Worm (Caenorhabditis elegans): ENCODE data around the gene clec-213.

The clec-213 gene

ce11 chrV:7629504-7629903, 24.5 kb downstream of the clec-213 start, which contains the start of gene srd-30:
Gene srd-30 (plus strand): TSS chrV:7629804.
- TF ChIP-seq ceh-13 (GFP tag; optimal IDR thresholded peaks at IDR 0.05) (no peak), sea-1 (GFP tag; conservative IDR thresholded peaks at IDR 0.05) (no peak), hmg-4 (GFP tag; optimal IDR thresholded peaks at IDR 0.05) (no peak), aly-1 (tag; optimal IDR thresholded peaks at IDR 0.05) (no peak)

- TF ChIP-seq sea-1 (GFP tag; conservative IDR thresholded peaks at IDR 0.05) = no peak
- no peak for TF ChIP-seq pes-1 (GFP tag; IDR thresholded peaks at IDR 0.05)
- no peak for TF ChIP-seq B0310.2 (tag; optimal IDR thresholded peaks at IDR 0.05)
- no peak for TF ChIP-seq tra-4 (tag; optimal IDR thresholded peaks at IDR 0.05)
- no peak for TF ChIP-seq aly-1 (tag; optimal IDR thresholded peaks at IDR 0.05)
- no peak for TF ChIP-seq tbx-37 (GFP tag; conservative IDR thresholded peaks at IDR 0.05)
- no peak for TF ChIP-seq ets-7 (tag; optimal IDR thresholded peaks at IDR 0.05)
- no peak for TF ChIP-seq F13C5.2 (tag; optimal IDR thresholded peaks at IDR 0.05)
- TF ChIP-seq hmbx-1 (tag; optimal IDR thresholded peaks at IDR 0.05) = no peak
- TF ChIP-seq hmg-4 (GFP tag; optimal IDR thresholded peaks at IDR 0.05) = no peak
- TF ChIP-seq ceh-36 (tag; optimal IDR thresholded peaks at IDR 0.05) = no peak
- TF ChIP-seq ceh-13 (GFP tag; optimal IDR thresholded peaks at IDR 0.05) = no peak
These were observed 26.8 kb downstream of the clec-213 start, which contains the start of gene srd-25 for ce11 chrV:7631732-7632131. Gene srd-25 (plus strand): TSS chrV:7632032.

ce11 chrV:7634657-7635056, 29.7 kb downstream of the clec-213 start, which contains the start of gene srd-31:
Gene srd-31 (minus strand): TSS chrV:7634757.
- no peak for TF ChIP-seq pes-1 (GFP tag; IDR thresholded peaks at IDR 0.05)
- TF ChIP-seq ceh-13 (GFP tag; optimal IDR thresholded peaks at IDR 0.05) = no peak
- no peak for TF ChIP-seq sea-1 (GFP tag; conservative IDR thresholded peaks at IDR 0.05)
- no peak for TF ChIP-seq ets-7 (tag; optimal IDR thresholded peaks at IDR 0.05)
- TF ChIP-seq flt-1 (GFP tag; IDR thresholded peaks at IDR 0.05) = no peak
- no peak for TF ChIP-seq hmg-4 (GFP tag; optimal IDR thresholded peaks at IDR 0.05)
- TF ChIP-seq F13C5.2 (tag; optimal IDR thresholded peaks at IDR 0.05) = no peak
- TF ChIP-seq hnd-1 (tag; optimal IDR thresholded peaks at IDR 0.05) = no peak
- no peak for TF ChIP-seq hmbx-1 (tag; optimal IDR thresholded peaks at IDR 0.05)
- TF ChIP-seq scrt-1 (GFP tag; IDR thresholded peaks at IDR 0.05) = no peak
- no peak for TF ChIP-seq ceh-36 (tag; optimal IDR thresholded peaks at IDR 0.05)
- TF ChIP-seq tra-4 (tag; optimal IDR thresholded peaks at IDR 0.05) = no peak
- TF ChIP-seq B0310.2 (tag; optimal IDR thresholded peaks at IDR 0.05) = no peak
- no peak for TF ChIP-seq ama-1 (optimal IDR thresholded peaks at IDR 0.05)

- no peak for TF ChIP-seq scrt-1 (GFP tag; IDR thresholded peaks at IDR 0.05)
- no peak for TF ChIP-seq hnd-1 (tag; optimal IDR thresholded peaks at IDR 0.05)
- TF ChIP-seq ceh-36 (tag; optimal IDR thresholded peaks at IDR 0.05) = no peak
- TF ChIP-seq ceh-13 (GFP tag; optimal IDR thresholded peaks at IDR 0.05) = no peak
- TF ChIP-seq ets-7 (tag; optimal IDR thresholded peaks at IDR 0.05) = no peak
- TF ChIP-seq pes-1 (GFP tag; IDR thresholded peaks at IDR 0.05) = no peak
- TF ChIP-seq flt-1 (GFP tag; IDR thresholded peaks at IDR 0.05) = no peak
- no peak for TF ChIP-seq tra-4 (tag; optimal IDR thresholded peaks at IDR 0.05)
These were observed 30.5 kb downstream of the clec-213 start, which contains the start of gene srd-29 for ce11 chrV:7635469-7635868. Gene srd-29 (plus strand): TSS chrV:7635769.

ce11 chrV:7637801-7638200, 32.8 kb downstream of the clec-213 start, which contains the start of gene clec-45:
Gene clec-45 (plus strand): TSS chrV:7638101.
- TF ChIP-seq ceh-13 (GFP tag; optimal IDR thresholded peaks at IDR 0.05) = no peak
- TF ChIP-seq sea-1 (GFP tag; conservative IDR thresholded peaks at IDR 0.05) = no peak
- TF ChIP-seq tbx-37 (GFP tag; conservative IDR thresholded peaks at IDR 0.05) = no peak
- no peak for TF ChIP-seq scrt-1 (GFP tag; IDR thresholded peaks at IDR 0.05)
- no peak for TF ChIP-seq pes-1 (GFP tag; IDR thresholded peaks at IDR 0.05)

- TF ChIP-seq ets-7 (tag; optimal IDR thresholded peaks at IDR 0.05) (no peak), ama-1 (optimal IDR thresholded peaks at IDR 0.05) (no peak), F13C5.2 (tag; optimal IDR thresholded peaks at IDR 0.05) (no peak), hmg-4 (GFP tag; optimal IDR thresholded peaks at IDR 0.05) (no peak), flt-1 (GFP tag; IDR thresholded peaks at IDR 0.05) (no peak), sea-1 (GFP tag; conservative IDR thresholded peaks at IDR 0.05) (no peak), tbx-11 (GFP tag; IDR thresholded peaks at IDR 0.05) (no peak), scrt-1 (GFP tag; IDR thresholded peaks at IDR 0.05) (no peak), tbx-37 (GFP tag; conservative IDR thresholded peaks at IDR 0.05) (no peak)
These were observed 34.4 kb downstream of the clec-213 start for ce11 chrV:7639356-7639755.

- TF ChIP-seq ceh-36 (tag; optimal IDR thresholded peaks at IDR 0.05) = no peak
- TF ChIP-seq sea-1 (GFP tag; conservative IDR thresholded peaks at IDR 0.05) = no peak
- no peak for TF ChIP-seq ets-7 (tag; optimal IDR thresholded peaks at IDR 0.05)
These were observed 34.8 kb downstream of the clec-213 start, which contains the start of gene F07C4.10 for ce11 chrV:7639787-7640186. Gene F07C4.10 (minus strand): TSS chrV:7639887.

- TF ChIP-seq ceh-13 (GFP tag; optimal IDR thresholded peaks at IDR 0.05) (no peak), tbx-37 (GFP tag; conservative IDR thresholded peaks at IDR 0.05) (no peak), aly-1 (tag; optimal IDR thresholded peaks at IDR 0.05) (no peak), hnd-1 (tag; optimal IDR thresholded peaks at IDR 0.05) (no peak), ama-1 (optimal IDR thresholded peaks at IDR 0.05) (no peak), hmbx-1 (tag; optimal IDR thresholded peaks at IDR 0.05) (no peak), tbx-11 (GFP tag; IDR thresholded peaks at IDR 0.05) (no peak), B0310.2 (tag; optimal IDR thresholded peaks at IDR 0.05) (no peak), tra-4 (tag; optimal IDR thresholded peaks at IDR 0.05) (no peak), sea-1 (GFP tag; conservative IDR thresholded peaks at IDR 0.05) (no peak), hmg-4 (GFP tag; optimal IDR thresholded peaks at IDR 0.05) (no peak), ets-7 (tag; optimal IDR thresholded peaks at IDR 0.05) (no peak), pes-1 (GFP tag; IDR thresholded peaks at IDR 0.05) (no peak), flt-1 (GFP tag; IDR thresholded peaks at IDR 0.05) (no peak), ceh-36 (tag; optimal IDR thresholded peaks at IDR 0.05) (no peak), scrt-1 (GFP tag; IDR thresholded peaks at IDR 0.05) (no peak), F13C5.2 (tag; optimal IDR thresholded peaks at IDR 0.05) (no peak)
These were observed 36.8 kb downstream of the clec-213 start for ce11 chrV:7641718-7642117.

Measured in whole organism, early embryonic.